Fruit fly (Drosophila melanogaster): ENCODE measurements around the gene CG33290.

Gene CG33290

DNA sequence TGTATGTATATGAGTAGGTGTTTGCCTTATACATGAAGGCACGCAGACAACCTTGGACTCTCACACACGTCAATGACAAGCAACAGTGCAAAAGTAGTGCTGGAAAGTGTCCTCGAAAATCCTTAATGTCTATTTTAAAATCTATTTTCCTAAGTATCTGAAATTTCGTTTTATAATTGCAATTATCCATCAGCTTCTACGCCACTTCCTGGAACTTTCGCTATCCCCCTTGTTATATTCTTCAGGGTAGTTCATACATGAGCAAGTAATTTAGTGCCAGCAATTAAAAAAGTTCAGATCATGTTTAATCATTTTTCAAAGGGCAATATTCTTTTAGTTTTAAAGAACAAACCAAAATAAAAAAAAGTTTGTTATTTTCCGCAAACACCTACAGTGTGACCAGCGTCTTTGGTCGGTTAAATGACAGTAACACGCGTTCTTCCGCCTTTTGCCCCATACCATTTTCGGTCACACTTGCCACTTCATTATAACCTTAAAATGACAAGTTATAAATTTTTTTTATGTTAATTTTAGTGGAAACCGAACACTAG lies 25.4 kb upstream of the CG33290 start (continued):
- TF ChIP-seq Hsf (GFP tag; optimal IDR thresholded peaks at IDR 0.05) (peak; percentile 36), tx (GFP tag; optimal IDR thresholded peaks at IDR 0.05) (no peak), CG18476 (GFP tag; optimal IDR thresholded peaks at IDR 0.05) (no peak), fd96Cb (tag; optimal IDR thresholded peaks at IDR 0.05) (no peak), grn (GFP tag; optimal IDR thresholded peaks at IDR 0.05) (no peak), CG2129 (GFP tag; IDR thresholded peaks at IDR 0.05; ENCODE audit: partially characterized antibody) (no peak), az2 (GFP tag; optimal IDR thresholded peaks at IDR 0.05) (peak; percentile 27), sisA (GFP tag; IDR thresholded peaks at IDR 0.05) (no peak), Hr39 (optimal IDR thresholded peaks at IDR 0.05) (no peak), CG1602 (GFP tag; optimal IDR thresholded peaks at IDR 0.05) (no peak), CG12219 (GFP tag; optimal IDR thresholded peaks at IDR 0.05) (no peak), fd64A (GFP tag; optimal IDR thresholded peaks at IDR 0.05) (no peak), CG9817 (tag; optimal IDR thresholded peaks at IDR 0.05) (no peak), tio (GFP tag; optimal IDR thresholded peaks at IDR 0.05) (no peak), CoRest (tag; optimal IDR thresholded peaks at IDR 0.05) (peak; percentile 36), unc-4 (GFP tag; IDR thresholded peaks at IDR 0.05; ENCODE audit: partially characterized antibody) (peak; percentile 14; the same call in 1 of the 2 replicates), ato (GFP tag; IDR thresholded peaks at IDR 0.05; ENCODE audit: partially characterized antibody) (no peak), trh (GFP tag; optimal IDR thresholded peaks at IDR 0.05) (no peak), CrebB (tag; optimal IDR thresholded peaks at IDR 0.05) (no peak), CG2120 (GFP tag; optimal IDR thresholded peaks at IDR 0.05) (peak; percentile 58), CG6765 (GFP tag; optimal IDR thresholded peaks at IDR 0.05) (no peak), CG9727 (GFP tag; optimal IDR thresholded peaks at IDR 0.05) (no peak), Dip3 (GFP tag; optimal IDR thresholded peaks at IDR 0.05) (peak; percentile 9), CG30020 (tag; optimal IDR thresholded peaks at IDR 0.05) (peak; percentile 53), ase (GFP tag; IDR thresholded peaks at IDR 0.05) (no peak), CG17359 (tag; optimal IDR thresholded peaks at IDR 0.05) (no peak), aop (GFP tag; IDR thresholded peaks at IDR 0.05) (no peak), odd (GFP tag; optimal IDR thresholded peaks at IDR 0.05) (no peak), bowl (GFP tag; IDR thresholded peaks at IDR 0.05) (no peak), CG11695 (GFP tag; IDR thresholded peaks at IDR 0.05) (no peak), Stat92E (GFP tag; optimal IDR thresholded peaks at IDR 0.05) (no peak), klu (GFP tag; IDR thresholded peaks at IDR 0.05) (no peak), ap (GFP tag; IDR thresholded peaks at IDR 0.05) (no peak), CG11093 (GFP tag; IDR thresholded peaks at IDR 0.05) (no peak), CG6813 (GFP tag; optimal IDR thresholded peaks at IDR 0.05) (no peak), Asciz (GFP tag; optimal IDR thresholded peaks at IDR 0.05) (no peak), CG14050 (GFP tag; IDR thresholded peaks at IDR 0.05) (no peak), CG8944 (GFP tag; optimal IDR thresholded peaks at IDR 0.05) (no peak), CG3281 (GFP tag; optimal IDR thresholded peaks at IDR 0.05) (peak; percentile 27), BtbVII (GFP tag; optimal IDR thresholded peaks at IDR 0.05) (no peak), rib (GFP tag; IDR thresholded peaks at IDR 0.05) (no peak), CG10431 (GFP tag; optimal IDR thresholded peaks at IDR 0.05) (peak; percentile 85), Myb (GFP tag; optimal IDR thresholded peaks at IDR 0.05) (peak; percentile 28), luna (GFP tag; optimal IDR thresholded peaks at IDR 0.05) (no peak), kay (GFP tag; optimal IDR thresholded peaks at IDR 0.05) (no peak), Optix (GFP tag; IDR thresholded peaks at IDR 0.05) (no peak), H2.0 (GFP tag; IDR thresholded peaks at IDR 0.05) (no peak), slou (GFP tag; optimal IDR thresholded peaks at IDR 0.05) (no peak), CG15073 (GFP tag; optimal IDR thresholded peaks at IDR 0.05) (no peak), Spps (tag; optimal IDR thresholded peaks at IDR 0.05) (no peak), bsh (GFP tag; optimal IDR thresholded peaks at IDR 0.05) (no peak), CG3163 (GFP tag; optimal IDR thresholded peaks at IDR 0.05) (no peak)

Data from whole organism, embryonic.